Fruit fly (Drosophila melanogaster) whole organism, embryonic: ENCODE measurements around the gene Sox102F.

Experiments
- B-H2 ChIP-seq: fragments of 200-800 bp; sonication (Bioruptor generic); optimal IDR thresholded peaks from 2 replicates; lab custom pipeline; 2018; ENCODE audit warnings: missing biosample characterization, mild to moderate bottlenecking, missing genetic modification characterization
- CG1024 ChIP-seq: fragments of 200-800 bp; sonication (Bioruptor generic); IDR thresholded peaks from 2 replicates; pipeline ENCODE4 v1.3.6; 2022; ENCODE audit warnings: missing biosample characterization, missing genetic modification characterization
- CG12155 ChIP-seq: fragments of 200-800 bp; sonication (Bioruptor generic); optimal IDR thresholded peaks from 3 replicates; lab custom pipeline; 2016; ENCODE audit warnings: missing biosample characterization, missing genetic modification characterization
- CG12744 ChIP-seq: fragments of 200-800 bp; sonication (Bioruptor generic); optimal IDR thresholded peaks from 2 replicates; lab custom pipeline; 2016; ENCODE audit warnings: missing biosample characterization, missing genetic modification characterization
- CG14710 ChIP-seq: fragments of 200-800 bp; sonication (Bioruptor generic); optimal IDR thresholded peaks from 3 replicates; lab custom pipeline; 2019; ENCODE audit warnings: missing biosample characterization, mild to moderate bottlenecking, missing genetic modification characterization, moderate library complexity
- CG15073 ChIP-seq: fragments of 200-800 bp; sonication (Bioruptor generic); optimal IDR thresholded peaks from 2 replicates; lab custom pipeline; 2016; ENCODE audit warnings: missing biosample characterization, missing genetic modification characterization
- CG15479 ChIP-seq: fragments of 200-800 bp; sonication (Bioruptor generic); optimal IDR thresholded peaks from 3 replicates; lab custom pipeline; 2019; ENCODE audit warnings: missing biosample characterization, mild to moderate bottlenecking, missing genetic modification characterization, moderate library complexity
- CG33557 ChIP-seq: fragments of 200-800 bp; sonication (Bioruptor generic); optimal IDR thresholded peaks from 2 replicates; lab custom pipeline; 2019; ENCODE audit warnings: missing biosample characterization, mild to moderate bottlenecking, missing genetic modification characterization, moderate library complexity
- CG3407 ChIP-seq: fragments of 200-800 bp; sonication (Bioruptor generic); optimal IDR thresholded peaks from 2 replicates; lab custom pipeline; 2018; ENCODE audit warnings: missing biosample characterization, mild to moderate bottlenecking, missing genetic modification characterization
- CG3995 ChIP-seq: fragments of 200-800 bp; sonication (Bioruptor generic); optimal IDR thresholded peaks from 3 replicates; lab custom pipeline; 2016; ENCODE audit warnings: missing biosample characterization, missing genetic modification characterization
- CG5953 ChIP-seq: fragments of 200-800 bp; sonication (Bioruptor generic); IDR thresholded peaks from 2 replicates; pipeline ENCODE4 v1.3.6; 2022; ENCODE audit warnings: missing biosample characterization, missing genetic modification characterization
- CG8290 ChIP-seq, 3 experiments: fragments of 200-800 bp; sonication (Bioruptor generic); optimal IDR thresholded peaks; 2 replicates each; lab custom pipeline; 2016 to 2019; ENCODE audit warnings: missing biosample characterization in 3 of 3, missing genetic modification characterization in 3 of 3, mild to moderate bottlenecking in 2 of 3, moderate library complexity in 1 of 3
- HLH4C ChIP-seq: fragments of 200-800 bp; sonication (Bioruptor generic); IDR thresholded peaks from 3 replicates; pipeline ENCODE4 v1.3.6; 2022; ENCODE audit warnings: missing biosample characterization, missing genetic modification characterization; ENCODE audit not compliant: partially characterized antibody
- HLHmδ ChIP-seq: fragments of 200-800 bp; sonication (Bioruptor generic); optimal IDR thresholded peaks from 2 replicates; lab custom pipeline; 2018; ENCODE audit warnings: missing biosample characterization, mild to moderate bottlenecking, missing genetic modification characterization, moderate library complexity
- Hmx ChIP-seq: fragments of 200-800 bp; sonication (Bioruptor generic); optimal IDR thresholded peaks from 2 replicates; lab custom pipeline; 2016; ENCODE audit warnings: missing biosample characterization, missing genetic modification characterization
- Hr39 ChIP-seq: fragments of >200 bp; optimal IDR thresholded peaks from 2 replicates; lab custom pipeline; 2017
- Jarid2 ChIP-seq: fragments of 200-800 bp; sonication (Bioruptor generic); optimal IDR thresholded peaks from 3 replicates; lab custom pipeline; 2017; ENCODE audit warnings: mild to moderate bottlenecking, missing biosample characterization, missing genetic modification reagents, missing genetic modification characterization
- Max ChIP-seq: fragments of 200-800 bp; sonication (Bioruptor generic); optimal IDR thresholded peaks from 2 replicates; lab custom pipeline; 2016; ENCODE audit warnings: missing biosample characterization, mild to moderate bottlenecking, missing genetic modification characterization
- NC2α ChIP-seq: fragments of 200-800 bp; sonication (Bioruptor generic); optimal IDR thresholded peaks from 2 replicates; lab custom pipeline; 2016; ENCODE audit warnings: missing biosample characterization, missing genetic modification characterization
- Nf-YC ChIP-seq: fragments of 200-800 bp; optimal IDR thresholded peaks from 3 replicates; lab custom pipeline; 2019; ENCODE audit warnings: missing biosample characterization, mild to moderate bottlenecking, missing genetic modification characterization, moderate library complexity
- Opbp ChIP-seq: fragments of 200-800 bp; sonication (Bioruptor generic); IDR thresholded peaks from 3 replicates; pipeline ENCODE4 v1.3.6; 2022; ENCODE audit warnings: missing biosample characterization, missing genetic modification characterization; ENCODE audit not compliant: partially characterized antibody
- amos ChIP-seq: fragments of 200-800 bp; sonication (Bioruptor generic); IDR thresholded peaks from 2 replicates; pipeline ENCODE4 v1.3.6; 2022; ENCODE audit warnings: missing biosample characterization, missing genetic modification characterization; ENCODE audit not compliant: partially characterized antibody
- ase ChIP-seq: fragments of 200-800 bp; sonication (Bioruptor generic); IDR thresholded peaks from 3 replicates; pipeline ENCODE4 v1.3.6; 2022; ENCODE audit warnings: missing biosample characterization, missing genetic modification characterization
- bbx ChIP-seq: fragments of 200-800 bp; sonication (Bioruptor generic); IDR thresholded peaks from 2 replicates; pipeline ENCODE4 v1.3.6; 2022; ENCODE audit warnings: missing biosample characterization, missing genetic modification characterization; ENCODE audit not compliant: partially characterized antibody
- bigmax ChIP-seq: fragments of 200-800 bp; sonication (Bioruptor generic); optimal IDR thresholded peaks from 2 replicates; lab custom pipeline; 2018; ENCODE audit warnings: missing biosample characterization, mild to moderate bottlenecking, missing genetic modification characterization
- cad ChIP-seq: fragments of >200 bp; optimal IDR thresholded peaks from 2 replicates; lab custom pipeline; 2017; ENCODE audit warnings: missing biosample characterization, missing genetic modification characterization
- da ChIP-seq: fragments of 200-800 bp; sonication (Bioruptor generic); optimal IDR thresholded peaks from 2 replicates; lab custom pipeline; 2016; ENCODE audit warnings: missing biosample characterization, missing genetic modification characterization
- disco-r ChIP-seq: fragments of 200-800 bp; sonication (Bioruptor generic); optimal IDR thresholded peaks from 2 replicates; lab custom pipeline; 2016; ENCODE audit warnings: missing biosample characterization, missing genetic modification characterization
- dm ChIP-seq: fragments of 200-800 bp; sonication (Bioruptor generic); optimal IDR thresholded peaks from 3 replicates; lab custom pipeline; 2016; ENCODE audit warnings: missing biosample characterization, missing genetic modification characterization
- en ChIP-seq: fragments of 200-800 bp; sonication (Bioruptor generic); optimal IDR thresholded peaks from 2 replicates; lab custom pipeline; 2016; ENCODE audit warnings: missing biosample characterization, missing genetic modification characterization
- eve ChIP-seq, 2 experiments: fragments of >200 bp; optimal IDR thresholded peaks; 2 replicates each; lab custom pipeline; 2017; ENCODE audit warnings: missing biosample characterization in 2 of 2, missing genetic modification characterization in 2 of 2
- fd102C ChIP-seq: fragments of 200-800 bp; sonication (Bioruptor generic); optimal IDR thresholded peaks from 2 replicates; lab custom pipeline; 2018; ENCODE audit warnings: missing biosample characterization, mild to moderate bottlenecking, missing genetic modification characterization, moderate library complexity
- gsb ChIP-seq: fragments of 200-800 bp; sonication (Bioruptor generic); IDR thresholded peaks from 2 replicates; pipeline ENCODE4 v1.3.6; 2022; ENCODE audit warnings: missing biosample characterization, missing genetic modification characterization
- gsb-n ChIP-seq: fragments of 200-800 bp; sonication (Bioruptor generic); optimal IDR thresholded peaks from 3 replicates; lab custom pipeline; 2018; ENCODE audit warnings: missing biosample characterization, mild to moderate bottlenecking, missing genetic modification characterization
- insv ChIP-seq, 2 experiments: fragments of 200-800 bp; sonication (Bioruptor generic); optimal IDR thresholded peaks; 3 replicates each; lab custom pipeline; 2016 to 2018; ENCODE audit warnings: missing biosample characterization in 2 of 2, missing genetic modification characterization in 2 of 2
- inv ChIP-seq: fragments of 200-800 bp; sonication (Bioruptor generic); IDR thresholded peaks from 2 replicates; pipeline ENCODE4 v1.3.6; 2022; ENCODE audit warnings: missing biosample characterization, missing genetic modification characterization; ENCODE audit not compliant: partially characterized antibody
- kni ChIP-seq: fragments of 200-800 bp; sonication (Bioruptor generic); optimal IDR thresholded peaks from 3 replicates; lab custom pipeline; 2017; ENCODE audit warnings: mild to moderate bottlenecking, missing biosample characterization, missing genetic modification reagents, missing genetic modification characterization
- mld ChIP-seq: fragments of 200-800 bp; sonication (Bioruptor generic); IDR thresholded peaks from 3 replicates; pipeline ENCODE4 v1.3.6; 2022; ENCODE audit warnings: missing biosample characterization, missing genetic modification characterization; ENCODE audit not compliant: partially characterized antibody
- nerfin-1 ChIP-seq: fragments of 200-800 bp; sonication (Bioruptor generic); optimal IDR thresholded peaks from 3 replicates; lab custom pipeline; 2019; ENCODE audit warnings: missing biosample characterization, mild to moderate bottlenecking, missing genetic modification characterization, moderate library complexity
- odd ChIP-seq: fragments of 200-800 bp; sonication (Bioruptor generic); optimal IDR thresholded peaks from 2 replicates; lab custom pipeline; 2017; ENCODE audit warnings: missing biosample characterization, mild to moderate bottlenecking, missing genetic modification characterization
- pfk ChIP-seq: fragments of 200-800 bp; sonication (Bioruptor generic); optimal IDR thresholded peaks from 2 replicates; lab custom pipeline; 2018; ENCODE audit warnings: missing biosample characterization, mild to moderate bottlenecking, missing genetic modification characterization, moderate library complexity
- pros ChIP-seq: fragments of 200-800 bp; sonication (Bioruptor generic); optimal IDR thresholded peaks from 3 replicates; lab custom pipeline; 2019; ENCODE audit warnings: missing biosample characterization, mild to moderate bottlenecking, missing genetic modification characterization, moderate library complexity
- repo ChIP-seq: fragments of 200-800 bp; sonication (Bioruptor generic); optimal IDR thresholded peaks from 2 replicates; lab custom pipeline; 2016; ENCODE audit warnings: missing biosample characterization, missing genetic modification characterization
- sisA ChIP-seq: fragments of 200-800 bp; sonication (Bioruptor generic); IDR thresholded peaks from 2 replicates; pipeline ENCODE4 v1.3.6; 2022; ENCODE audit warnings: missing biosample characterization, missing genetic modification characterization
- slp2 ChIP-seq: fragments of 200-800 bp; sonication (Bioruptor generic); optimal IDR thresholded peaks from 2 replicates; lab custom pipeline; 2016; ENCODE audit warnings: missing biosample characterization, missing genetic modification characterization
- stwl ChIP-seq: fragments of 200-800 bp; sonication (Bioruptor generic); optimal IDR thresholded peaks from 3 replicates; lab custom pipeline; 2018; ENCODE audit warnings: missing biosample characterization, mild to moderate bottlenecking, missing genetic modification characterization, moderate library complexity
- trem ChIP-seq: fragments of 200-800 bp; optimal IDR thresholded peaks from 3 replicates; lab custom pipeline; 2019; ENCODE audit warnings: missing biosample characterization, mild to moderate bottlenecking, missing genetic modification characterization, moderate library complexity
- twi ChIP-seq: fragments of 200-800 bp; optimal IDR thresholded peaks from 2 replicates; lab custom pipeline; 2019; ENCODE audit warnings: missing biosample characterization, mild to moderate bottlenecking, missing genetic modification characterization, moderate library complexity
- z ChIP-seq: fragments of 200-800 bp; sonication (Bioruptor generic); IDR thresholded peaks from 3 replicates; pipeline ENCODE4 v1.3.6; 2022; ENCODE audit warnings: missing biosample characterization, missing genetic modification characterization

The Sox102F gene

dm6 chr4:833790-834451 lies at the start of gene Sox102F:
Gene Sox102F (minus strand): TSS chr4:834393.
- TF ChIP-seq Max (GFP tag; lab: Kevin White, UChicago) (peak; percentile 3), gsb-n (no peak), odd (GFP tag; lab: Kevin White, UChicago) (no peak), B-H2 (GFP tag; lab: Kevin White, UChicago) (no peak), CG12744 (GFP tag; lab: Kevin White, UChicago) (no peak), CG12155 (GFP tag; lab: Kevin White, UChicago) (no peak), pfk (peak; percentile 54), kni (GFP tag; lab: Kevin White, UChicago) (no peak), CG15479 (GFP tag; lab: Kevin White, UChicago) (peak; percentile 44), bbx (GFP tag; lab: Robert Waterston, UW) (peak; percentile 59; the same call in 1 of the 2 replicates), sisA (no peak), repo (no peak), insv (GFP tag; optimal IDR thresholded peaks at IDR 0.05; lab: Kevin White, UChicago) (peak in 1 of 2 experiments; percentile 1), disco-r (GFP tag; lab: Kevin White, UChicago) (no peak), amos (peak; percentile 21; the same call in 1 of the 2 replicates), eve (GFP tag; optimal IDR thresholded peaks at IDR 0.05; lab: Kevin White, UChicago) (peak in 1 of 2 experiments; percentile 54), inv (no peak), Hr39 (no peak), Jarid2 (peak; percentile 76), pros (GFP tag; lab: Kevin White, UChicago) (peak; percentile 50), dm (peak; percentile 82), fd102C (GFP tag; lab: Kevin White, UChicago) (peak; percentile 32), z (GFP tag; lab: Robert Waterston, UW) (peak; percentile 92), nerfin-1 (peak; percentile 49), CG1024 (GFP tag; lab: Robert Waterston, UW) (no peak), cad (GFP tag; lab: Kevin White, UChicago) (no peak), Opbp (GFP tag; lab: Robert Waterston, UW) (peak; percentile 39; the same call in 1 of the 3 replicates), NC2α (no peak), HLHmδ (peak; percentile 48), trem (tag; lab: Kevin White, UChicago) (no peak), CG14710 (tag; lab: Kevin White, UChicago) (no peak), bigmax (GFP tag; lab: Kevin White, UChicago) (peak; percentile 51), twi (tag; lab: Kevin White, UChicago) (peak; percentile 26), CG15073 (GFP tag; lab: Kevin White, UChicago) (peak; percentile 98), CG3995 (peak; percentile 65), Nf-YC (tag; lab: Kevin White, UChicago) (no peak), en (GFP tag; lab: Kevin White, UChicago) (no peak), ase (GFP tag; lab: Robert Waterston, UW) (no peak), HLH4C (GFP tag; lab: Robert Waterston, UW) (0 out of 3 replicates have a peak, but pooled peaks have one; percentile 22), CG3407 (GFP tag; lab: Kevin White, UChicago) (no peak), CG8290 (GFP tag; optimal IDR thresholded peaks at IDR 0.05; lab: Kevin White, UChicago) (no peak), CG8290 (tag; optimal IDR thresholded peaks at IDR 0.05; lab: Kevin White, UChicago) (peak in 1 of 2 experiments; percentile 8), CG5953 (GFP tag; lab: Robert Waterston, UW) (no peak), Hmx (GFP tag; lab: Kevin White, UChicago) (no peak), gsb (GFP tag; lab: Robert Waterston, UW) (no peak), da (no peak), stwl (tag; lab: Kevin White, UChicago) (no peak), slp2 (no peak), mld (GFP tag; lab: Robert Waterston, UW) (peak; percentile 55; the same call in 1 of the 3 replicates), CG33557 (GFP tag; lab: Kevin White, UChicago) (peak; percentile 2)
